Fruit fly (Drosophila melanogaster) whole organism, embryonic: ENCODE measurements around the gene CG34296.

ENCODE experiments used
- Blimp-1 ChIP-seq: fragments of 200-800 bp; sonication (Bioruptor generic); optimal IDR thresholded peaks from 3 replicates; lab custom pipeline; 2018; ENCODE audit warnings: missing biosample characterization, missing genetic modification characterization, mild to moderate bottlenecking, moderate library complexity, missing genetic modification reagents
- CG12769 ChIP-seq: fragments of 200-800 bp; sonication (Bioruptor generic); optimal IDR thresholded peaks from 2 replicates; lab custom pipeline; 2019; ENCODE audit warnings: missing biosample characterization, mild to moderate bottlenecking, missing genetic modification characterization, moderate library complexity
- CG14014 ChIP-seq: fragments of 200-800 bp; sonication (Bioruptor generic); IDR thresholded peaks from 2 replicates; pipeline ENCODE4 v1.3.6; 2022; ENCODE audit warnings: missing biosample characterization, missing genetic modification characterization
- CG14667 ChIP-seq: fragments of 200-800 bp; sonication (Bioruptor generic); IDR thresholded peaks from 2 replicates; pipeline ENCODE4 v1.3.6; 2022; ENCODE audit warnings: missing biosample characterization, missing genetic modification characterization
- CG15601 ChIP-seq: fragments of 200-800 bp; sonication (Bioruptor generic); optimal IDR thresholded peaks from 3 replicates; lab custom pipeline; 2019; ENCODE audit warnings: missing biosample characterization, mild to moderate bottlenecking, missing genetic modification characterization, moderate library complexity
- CG17361 ChIP-seq: fragments of 200-800 bp; sonication (Bioruptor generic); IDR thresholded peaks from 3 replicates; pipeline ENCODE4 v1.3.6; 2022; ENCODE audit warnings: missing biosample characterization, missing genetic modification characterization
- CG2202 ChIP-seq: fragments of 200-800 bp; sonication (Bioruptor generic); optimal IDR thresholded peaks from 2 replicates; lab custom pipeline; 2018; ENCODE audit warnings: missing biosample characterization, mild to moderate bottlenecking, missing genetic modification characterization
- CG31365 ChIP-seq: fragments of 200-800 bp; sonication (Bioruptor generic); optimal IDR thresholded peaks from 2 replicates; lab custom pipeline; 2018; ENCODE audit warnings: missing biosample characterization, mild to moderate bottlenecking, missing genetic modification characterization
- CG32532 ChIP-seq: fragments of 200-800 bp; sonication (Bioruptor generic); IDR thresholded peaks from 2 replicates; pipeline ENCODE4 v1.3.6; 2022; ENCODE audit warnings: missing biosample characterization, missing genetic modification characterization
- CG4820 ChIP-seq: fragments of 200-800 bp; sonication (Bioruptor generic); optimal IDR thresholded peaks from 3 replicates; lab custom pipeline; 2016; ENCODE audit warnings: missing biosample characterization, missing genetic modification characterization
- CG4854 ChIP-seq: fragments of 200-800 bp; sonication (Bioruptor generic); optimal IDR thresholded peaks from 2 replicates; lab custom pipeline; 2016; ENCODE audit warnings: missing biosample characterization, missing genetic modification characterization, inconsistent platforms
- CG6175 ChIP-seq: fragments of 200-800 bp; sonication (Bioruptor generic); IDR thresholded peaks from 3 replicates; pipeline ENCODE4 v1.3.6; 2022; ENCODE audit warnings: missing biosample characterization, missing genetic modification characterization
- CG6689 ChIP-seq: fragments of 200-800 bp; sonication (Bioruptor generic); IDR thresholded peaks from 2 replicates; pipeline ENCODE4 v1.3.6; 2022; ENCODE audit warnings: missing biosample characterization, missing genetic modification characterization
- CG8944 ChIP-seq: fragments of 200-800 bp; sonication (Bioruptor generic); optimal IDR thresholded peaks from 3 replicates; lab custom pipeline; 2016; ENCODE audit warnings: missing biosample characterization, missing genetic modification characterization
- CG9437 ChIP-seq: fragments of 200-800 bp; sonication (Bioruptor generic); optimal IDR thresholded peaks from 2 replicates; lab custom pipeline; 2018; ENCODE audit warnings: missing biosample characterization, mild to moderate bottlenecking, missing genetic modification characterization
- CHES-1-like ChIP-seq: fragments of 200-800 bp; sonication (Bioruptor generic); optimal IDR thresholded peaks from 2 replicates; lab custom pipeline; 2016; ENCODE audit warnings: missing biosample characterization, missing genetic modification characterization
- CTCF ChIP-seq: fragments of 200-800 bp; sonication (Bioruptor generic); optimal IDR thresholded peaks from 2 replicates; lab custom pipeline; 2017; ENCODE audit warnings: missing biosample characterization, mild to moderate bottlenecking, missing genetic modification characterization, moderate library complexity
- Dip3 ChIP-seq: fragments of 200-800 bp; sonication (Bioruptor generic); optimal IDR thresholded peaks from 3 replicates; lab custom pipeline; 2016; ENCODE audit warnings: missing biosample characterization, missing genetic modification characterization
- Dll ChIP-seq: fragments of 200-800 bp; sonication (Bioruptor generic); IDR thresholded peaks from 4 replicates; pipeline ENCODE4 v1.3.6; 2022; ENCODE audit warnings: missing biosample characterization, missing genetic modification characterization; ENCODE audit not compliant: partially characterized antibody
- Doc2 ChIP-seq: fragments of 200-800 bp; sonication (Bioruptor generic); IDR thresholded peaks from 2 replicates; pipeline ENCODE4 v1.3.6; 2022; ENCODE audit warnings: missing biosample characterization, missing genetic modification characterization
- Drgx ChIP-seq: fragments of 200-800 bp; sonication (Bioruptor generic); IDR thresholded peaks from 2 replicates; pipeline ENCODE4 v1.3.6; 2022; ENCODE audit warnings: missing biosample characterization, missing genetic modification characterization
- HLH3B ChIP-seq: fragments of 200-800 bp; sonication (Bioruptor generic); IDR thresholded peaks from 2 replicates; pipeline ENCODE4 v1.3.6; 2022; ENCODE audit warnings: missing biosample characterization, missing genetic modification characterization
- Hr51 ChIP-seq, 2 experiments: fragments of 200-800 bp; sonication (Bioruptor generic); optimal IDR thresholded peaks; 2 replicates in 1 of 2; 3 replicates in 1 of 2; lab custom pipeline; 2016 to 2018; ENCODE audit warnings: missing biosample characterization in 2 of 2, missing genetic modification characterization in 2 of 2, mild to moderate bottlenecking in 1 of 2, moderate library complexity in 1 of 2
- Hr78 ChIP-seq, 2 experiments: fragments of 200-800 bp in 1 of 2; fragments of >200 bp in 1 of 2; sonication (Bioruptor generic) in 1 of 2; optimal IDR thresholded peaks; 2 replicates each; lab custom pipeline; 2017 to 2019; ENCODE audit warnings: missing biosample characterization in 2 of 2, missing genetic modification characterization in 2 of 2, mild to moderate bottlenecking in 1 of 2, moderate library complexity in 1 of 2
- Oli ChIP-seq: fragments of 200-800 bp; sonication (Bioruptor generic); optimal IDR thresholded peaks from 2 replicates; lab custom pipeline; 2018; ENCODE audit warnings: missing biosample characterization, mild to moderate bottlenecking, missing genetic modification characterization, moderate library complexity
- Pdp1 ChIP-seq, 2 experiments: fragments of 200-800 bp; sonication (Bioruptor generic); optimal IDR thresholded peaks; 3 replicates each; lab custom pipeline; 2016; ENCODE audit warnings: missing biosample characterization in 2 of 2, missing genetic modification characterization in 2 of 2, mild to moderate bottlenecking in 1 of 2, moderate library complexity in 1 of 2
- Ptx1 ChIP-seq: fragments of 200-800 bp; sonication (Bioruptor generic); IDR thresholded peaks from 2 replicates; pipeline ENCODE4 v1.3.6; 2022; ENCODE audit warnings: missing biosample characterization, missing genetic modification characterization
- Sry-δ ChIP-seq: fragments of 200-800 bp; sonication (Bioruptor generic); optimal IDR thresholded peaks from 2 replicates; lab custom pipeline; 2016; ENCODE audit warnings: missing biosample characterization, missing genetic modification characterization
- Trl ChIP-seq, 3 experiments: fragments of >200 bp in 2 of 3; fragments of 200-800 bp in 1 of 3; sonication (Bioruptor generic) in 1 of 3; optimal IDR thresholded peaks; 2 replicates in 1 of 3; 3 replicates in 2 of 3; lab custom pipeline; 2016 to 2017; ENCODE audit warnings: missing biosample characterization in 1 of 3, missing genetic modification characterization in 1 of 3
- abd-A ChIP-seq: fragments of 200-800 bp; sonication (Bioruptor generic); optimal IDR thresholded peaks from 3 replicates; lab custom pipeline; 2019; ENCODE audit warnings: missing biosample characterization, mild to moderate bottlenecking, missing genetic modification characterization, moderate library complexity
- cg ChIP-seq: fragments of 200-800 bp; sonication (Bioruptor generic); optimal IDR thresholded peaks from 3 replicates; lab custom pipeline; 2019; ENCODE audit warnings: missing biosample characterization, mild to moderate bottlenecking, missing genetic modification characterization, moderate library complexity
- chinmo ChIP-seq: fragments of 200-800 bp; sonication (Bioruptor generic); IDR thresholded peaks from 4 replicates; pipeline ENCODE4 v1.3.6; 2022; ENCODE audit warnings: missing biosample characterization, missing genetic modification characterization; ENCODE audit not compliant: partially characterized antibody
- crol ChIP-seq: fragments of 200-800 bp; sonication (Bioruptor generic); IDR thresholded peaks from 2 replicates; pipeline ENCODE4 v1.3.6; 2022; ENCODE audit warnings: missing biosample characterization, missing genetic modification characterization
- dati ChIP-seq: fragments of 200-800 bp; sonication (Bioruptor generic); IDR thresholded peaks from 2 replicates; pipeline ENCODE4 v1.3.6; 2022; ENCODE audit warnings: missing biosample characterization, missing genetic modification characterization
- ewg ChIP-seq: fragments of 200-800 bp; sonication (Bioruptor generic); optimal IDR thresholded peaks from 3 replicates; lab custom pipeline; 2017; ENCODE audit warnings: mild to moderate bottlenecking, missing biosample characterization, missing genetic modification reagents, missing genetic modification characterization
- fd102C ChIP-seq: fragments of 200-800 bp; sonication (Bioruptor generic); optimal IDR thresholded peaks from 2 replicates; lab custom pipeline; 2018; ENCODE audit warnings: missing biosample characterization, mild to moderate bottlenecking, missing genetic modification characterization, moderate library complexity
- grau ChIP-seq: fragments of 200-800 bp; optimal IDR thresholded peaks from 3 replicates; lab custom pipeline; 2019; ENCODE audit warnings: missing biosample characterization, mild to moderate bottlenecking, missing genetic modification characterization, moderate library complexity
- gsb ChIP-seq: fragments of 200-800 bp; sonication (Bioruptor generic); IDR thresholded peaks from 2 replicates; pipeline ENCODE4 v1.3.6; 2022; ENCODE audit warnings: missing biosample characterization, missing genetic modification characterization
- gt ChIP-seq: fragments of 200-800 bp; sonication (Bioruptor generic); IDR thresholded peaks from 2 replicates; pipeline ENCODE4 v1.3.6; 2022; ENCODE audit warnings: missing biosample characterization, missing genetic modification characterization
- kni ChIP-seq: fragments of 200-800 bp; sonication (Bioruptor generic); optimal IDR thresholded peaks from 3 replicates; lab custom pipeline; 2017; ENCODE audit warnings: mild to moderate bottlenecking, missing biosample characterization, missing genetic modification reagents, missing genetic modification characterization
- nerfin-1 ChIP-seq: fragments of 200-800 bp; sonication (Bioruptor generic); optimal IDR thresholded peaks from 3 replicates; lab custom pipeline; 2019; ENCODE audit warnings: missing biosample characterization, mild to moderate bottlenecking, missing genetic modification characterization, moderate library complexity
- nerfin-2 ChIP-seq: fragments of 200-800 bp; sonication (Bioruptor generic); IDR thresholded peaks from 2 replicates; pipeline ENCODE4 v1.3.6; 2022; ENCODE audit warnings: missing biosample characterization, missing genetic modification characterization; ENCODE audit not compliant: partially characterized antibody
- nom ChIP-seq: fragments of 200-800 bp; sonication (Bioruptor generic); optimal IDR thresholded peaks from 2 replicates; lab custom pipeline; 2017; ENCODE audit warnings: missing biosample characterization, missing genetic modification characterization, mild to moderate bottlenecking, moderate library complexity, missing genetic modification reagents
- onecut ChIP-seq: fragments of 200-800 bp; sonication (Bioruptor generic); IDR thresholded peaks from 2 replicates; pipeline ENCODE4 v1.3.6; 2022; ENCODE audit warnings: missing biosample characterization, missing genetic modification characterization
- p53 ChIP-seq: fragments of 200-800 bp; sonication (Bioruptor generic); optimal IDR thresholded peaks from 2 replicates; lab custom pipeline; 2016; ENCODE audit warnings: missing biosample characterization, missing genetic modification characterization
- prd ChIP-seq, 3 experiments: fragments of >200 bp in 2 of 3; fragments of 200-800 bp in 1 of 3; sonication (Bioruptor generic) in 1 of 3; optimal IDR thresholded peaks in 2 of 3; IDR thresholded peaks in 1 of 3; 2 replicates in 2 of 3; 3 replicates in 1 of 3; pipeline versions ENCODE4 v1.3.6 to Lab custom; 2017 to 2022; ENCODE audit warnings: missing biosample characterization in 1 of 3, missing genetic modification characterization in 1 of 3
- scrt ChIP-seq: fragments of 200-800 bp; sonication (Bioruptor generic); optimal IDR thresholded peaks from 2 replicates; lab custom pipeline; 2018; ENCODE audit warnings: missing biosample characterization, mild to moderate bottlenecking, missing genetic modification characterization, moderate library complexity
- tio ChIP-seq: fragments of 200-800 bp; sonication (Bioruptor generic); optimal IDR thresholded peaks from 2 replicates; lab custom pipeline; 2017; ENCODE audit warnings: missing biosample characterization, missing genetic modification characterization, inconsistent platforms
- yki ChIP-seq: fragments of >200 bp; optimal IDR thresholded peaks from 3 replicates; lab custom pipeline; 2018
- zfh2 ChIP-seq: fragments of 200-800 bp; sonication (Bioruptor generic); optimal IDR thresholded peaks from 2 replicates; lab custom pipeline; 2016; ENCODE audit warnings: missing biosample characterization, missing genetic modification characterization

Gene CG34296

dm6 chr3R:29682152-29682600, 40.2 kb upstream of the CG34296 start, which contains the start of the genes CG7582 and Gycalpha99B:
Gene CG7582 (minus strand): TSS chr3R:29682278.
Gene Gycalpha99B (plus strand): TSS chr3R:29682503.
- TF ChIP-seq CG14014 (GFP tag; lab: Robert Waterston, UW), result no peak
- TF ChIP-seq onecut (GFP tag; lab: Robert Waterston, UW), result peak; percentile 64
- TF ChIP-seq CG8944 (GFP tag; lab: Kevin White, UChicago), result no peak
- TF ChIP-seq kni (GFP tag; lab: Kevin White, UChicago), result peak; percentile 49
- TF ChIP-seq chinmo (GFP tag; lab: Robert Waterston, UW), result peak; percentile 91; the same call in 2 of the 4 replicates
- TF ChIP-seq Oli (tag; lab: Kevin White, UChicago), result no peak
- TF ChIP-seq tio (GFP tag; lab: Kevin White, UChicago), result no peak
- no peak for TF ChIP-seq Ptx1 (GFP tag; lab: Robert Waterston, UW)
- peak; percentile 31 for TF ChIP-seq CG31365 (tag; lab: Kevin White, UChicago)
- TF ChIP-seq dati (GFP tag; lab: Robert Waterston, UW), result no peak
- no peak for TF ChIP-seq HLH3B (GFP tag; lab: Robert Waterston, UW)
- TF ChIP-seq Pdp1 (GFP tag; optimal IDR thresholded peaks at IDR 0.05; lab: Kevin White, UChicago), result peak in 1 of 2 experiments; percentile 80
- TF ChIP-seq ewg (GFP tag; lab: Kevin White, UChicago), result peak; percentile 65
- peak; percentile 35; the same call in 1 of the 4 replicates for TF ChIP-seq Dll (GFP tag; lab: Robert Waterston, UW)
- no peak for TF ChIP-seq CG6175 (GFP tag; lab: Robert Waterston, UW)
- no peak for TF ChIP-seq CG2202 (tag; lab: Kevin White, UChicago)
- no peak for TF ChIP-seq CG9437
- TF ChIP-seq p53 (GFP tag; lab: Kevin White, UChicago), result no peak
- TF ChIP-seq CG4820 (GFP tag; lab: Kevin White, UChicago), result no peak
- TF ChIP-seq Hr78 (GFP tag; optimal IDR thresholded peaks at IDR 0.05; lab: Kevin White, UChicago), result peak in 1 of 2 experiments; percentile 76
- TF ChIP-seq Dip3, result no peak
- TF ChIP-seq scrt (GFP tag; lab: Kevin White, UChicago), result peak; percentile 99
- TF ChIP-seq gsb, result no peak
- TF ChIP-seq Trl (optimal IDR thresholded peaks at IDR 0.05; lab: Kevin White, UChicago), result peak; percentile 87 to 89
- TF ChIP-seq Trl (GFP tag; optimal IDR thresholded peaks at IDR 0.05; lab: Kevin White, UChicago), result no peak
- TF ChIP-seq CHES-1-like, result no peak
- peak; percentile 64 for TF ChIP-seq CTCF (GFP tag; lab: Kevin White, UChicago)
- TF ChIP-seq prd (optimal IDR thresholded peaks at IDR 0.05; lab: Kevin White, UChicago), result no peak
- no peak for TF ChIP-seq prd (GFP tag; IDR thresholded peaks at IDR 0.05; lab: Robert Waterston, UW)
- peak; percentile 41; the same call in 1 of the 2 replicates for TF ChIP-seq crol (GFP tag; lab: Robert Waterston, UW)
- peak; percentile 22; the same call in 1 of the 2 replicates for TF ChIP-seq CG32532 (GFP tag; lab: Robert Waterston, UW)
- no peak for TF ChIP-seq grau (tag; lab: Kevin White, UChicago)
- TF ChIP-seq gt, result no peak
- peak; percentile 65 for TF ChIP-seq yki (lab: Kevin White, UChicago)
- peak; percentile 24 for TF ChIP-seq abd-A (tag; lab: Kevin White, UChicago)
- no peak for TF ChIP-seq zfh2 (GFP tag; lab: Kevin White, UChicago)
- peak; percentile 44 for TF ChIP-seq nom (GFP tag; lab: Kevin White, UChicago)
- no peak for TF ChIP-seq CG15601
- no peak for TF ChIP-seq fd102C (GFP tag; lab: Kevin White, UChicago)
- no peak for TF ChIP-seq CG4854 (GFP tag; lab: Kevin White, UChicago)
- no peak for TF ChIP-seq Hr51 (GFP tag; optimal IDR thresholded peaks at IDR 0.05; lab: Kevin White, UChicago)
- TF ChIP-seq Doc2 (GFP tag; lab: Robert Waterston, UW), result no peak
- peak; percentile 71 for TF ChIP-seq nerfin-1
- no peak for TF ChIP-seq Sry-δ (GFP tag; lab: Kevin White, UChicago)
- no peak for TF ChIP-seq CG14667 (GFP tag; lab: Robert Waterston, UW)
- TF ChIP-seq Drgx (GFP tag; lab: Robert Waterston, UW), result peak; percentile 38; the same call in 1 of the 2 replicates
- no peak for TF ChIP-seq CG17361 (GFP tag; lab: Robert Waterston, UW)
- TF ChIP-seq CG12769 (tag; lab: Kevin White, UChicago), result peak; percentile 41
- peak; percentile 99 for TF ChIP-seq Blimp-1 (GFP tag; lab: Kevin White, UChicago)
- peak; percentile 48 for TF ChIP-seq cg
- TF ChIP-seq nerfin-2 (GFP tag; lab: Robert Waterston, UW), result peak; percentile 11; the same call in 1 of the 2 replicates
- peak; percentile 82 for TF ChIP-seq CG6689
